Fruit fly (Drosophila melanogaster): ENCODE measurements around the gene cal1.

The cal1 gene

dm6 chr3R:17080666-17081358, 7.3 kb upstream of the cal1 start:
- TF ChIP-seq Hnf4 (GFP tag; optimal IDR thresholded peaks at IDR 0.05) (peak; percentile 86), Myc (optimal IDR thresholded peaks at IDR 0.05) (no peak), Mio (GFP tag; optimal IDR thresholded peaks at IDR 0.05) (peak; percentile 46), h (GFP tag; optimal IDR thresholded peaks at IDR 0.05) (peak; percentile 93), foxo (GFP tag; optimal IDR thresholded peaks at IDR 0.05) (peak; percentile 83 to 94), HLH106 (tag; optimal IDR thresholded peaks at IDR 0.05) (peak; percentile 94), CG9705 (GFP tag; optimal IDR thresholded peaks at IDR 0.05) (peak; percentile 86), CrebA (GFP tag; optimal IDR thresholded peaks at IDR 0.05; ENCODE audit: borderline replicate concordance) (no peak), OdsH (GFP tag; optimal IDR thresholded peaks at IDR 0.05) (peak; percentile 92), N (GFP tag; optimal IDR thresholded peaks at IDR 0.05) (no peak), rgr (GFP tag; optimal IDR thresholded peaks at IDR 0.05) (peak; percentile 94), ey (GFP tag; optimal IDR thresholded peaks at IDR 0.05) (peak; percentile 88), jim (GFP tag; optimal IDR thresholded peaks at IDR 0.05) (no peak), br (GFP tag; optimal IDR thresholded peaks at IDR 0.05) (peak; percentile 93), Jra (GFP tag; optimal IDR thresholded peaks at IDR 0.05) (peak; percentile 74), usp (GFP tag; optimal IDR thresholded peaks at IDR 0.05) (no peak), fru (GFP tag; optimal IDR thresholded peaks at IDR 0.05) (peak; percentile 94), Hr83 (GFP tag; optimal IDR thresholded peaks at IDR 0.05; ENCODE audit: poor library complexity, severe bottlenecking) (no peak), Rel (GFP tag; optimal IDR thresholded peaks at IDR 0.05) (peak; percentile 83), Rel (tag; optimal IDR thresholded peaks at IDR 0.05) (peak; percentile 54), Hr78 (GFP tag; optimal IDR thresholded peaks at IDR 0.05) (no peak), dsf (GFP tag; optimal IDR thresholded peaks at IDR 0.05; ENCODE audit: borderline replicate concordance) (peak; percentile 59), Dfd (GFP tag; optimal IDR thresholded peaks at IDR 0.05) (no peak), CG32264 (GFP tag; optimal IDR thresholded peaks at IDR 0.05) (peak; percentile 79), pan (optimal IDR thresholded peaks at IDR 0.05) (no peak), Abd-B (GFP tag; optimal IDR thresholded peaks at IDR 0.05) (no peak), Dif (GFP tag; optimal IDR thresholded peaks at IDR 0.05; ENCODE audit: partially characterized antibody) (no peak), GATAd (GFP tag; optimal IDR thresholded peaks at IDR 0.05) (peak; percentile 30), sv (GFP tag; optimal IDR thresholded peaks at IDR 0.05) (peak; percentile 92), tai (GFP tag; optimal IDR thresholded peaks at IDR 0.05) (no peak), dmrt93B (GFP tag; optimal IDR thresholded peaks at IDR 0.05) (peak; percentile 90), woc (GFP tag; optimal IDR thresholded peaks at IDR 0.05) (peak; percentile 76), lola (GFP tag; optimal IDR thresholded peaks at IDR 0.05) (no peak), Vsx2 (GFP tag; optimal IDR thresholded peaks at IDR 0.05; ENCODE audit: partially characterized antibody) (no peak), dl (GFP tag; optimal IDR thresholded peaks at IDR 0.05; ENCODE audit: insufficient read depth in 1 of 2, partially characterized antibody in 2 of 2) (no peak), psq (GFP tag; optimal IDR thresholded peaks at IDR 0.05) (peak; percentile 89), sage (GFP tag; optimal IDR thresholded peaks at IDR 0.05) (peak; percentile 92), Sp1 (GFP tag; optimal IDR thresholded peaks at IDR 0.05) (peak; percentile 97), brk (GFP tag; optimal IDR thresholded peaks at IDR 0.05) (no peak)

dm6 chr3R:17081359-17081935, 6.6 kb upstream of the cal1 start:
- TF ChIP-seq fru (GFP tag; optimal IDR thresholded peaks at IDR 0.05) (no peak), Myc (optimal IDR thresholded peaks at IDR 0.05) (no peak), HLH106 (tag; optimal IDR thresholded peaks at IDR 0.05) (peak; percentile 18), Sp1 (GFP tag; optimal IDR thresholded peaks at IDR 0.05) (peak; percentile 4)
